ENCODE assay signal across 4 worm cellular contexts in the genomic region with DNA sequence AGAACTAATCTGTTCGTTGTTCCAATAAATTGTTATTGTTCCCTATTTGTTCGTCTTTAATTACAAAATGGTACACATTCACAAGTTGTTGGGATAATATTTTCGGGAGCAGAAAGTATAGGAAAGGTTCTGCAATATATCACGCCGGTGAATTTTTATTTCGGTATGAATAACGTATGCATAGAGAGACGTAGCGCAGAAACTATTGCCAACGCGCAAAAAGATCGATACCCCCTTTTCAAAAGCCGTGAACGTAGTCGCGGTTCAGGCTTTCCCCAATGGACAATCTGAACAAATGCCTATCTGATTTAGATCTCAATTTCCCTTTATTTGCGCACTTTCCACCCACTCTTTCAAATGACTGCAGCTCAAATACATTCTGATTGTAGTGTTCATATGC.
TF ChIP-seq lines count a peak whose summit lies in the region.

pst-2 (plus strand) TSS at position 293 of the 400 bp plus-strand sequence.

TF ChIP-seq in whole organism, L1 larva, 84 proteins besides CTCF, POLR2A, EP300 and RAD21:
- TF ChIP-seq lsy-2 (tag; optimal IDR thresholded peaks at IDR 0.05; lab: Kevin White, UChicago), result peak in 1 of 2 experiments; percentile 7
- TF ChIP-seq zip-4 (GFP tag; optimal IDR thresholded peaks at IDR 0.05; lab: Kevin White, UChicago), result no peak
- TF ChIP-seq nhr-47 (tag; optimal IDR thresholded peaks at IDR 0.05; lab: Kevin White, UChicago), result peak; percentile 14
- TF ChIP-seq grh-1 (GFP tag; IDR thresholded peaks at IDR 0.05; lab: Robert Waterston, UW), result no peak
- no peak for TF ChIP-seq jun-1 (tag; optimal IDR thresholded peaks at IDR 0.05; lab: Kevin White, UChicago)
- TF ChIP-seq elt-2 (tag; optimal IDR thresholded peaks at IDR 0.05; lab: Kevin White, UChicago), result no peak
- peak; percentile 2 for TF ChIP-seq blmp-1 (tag; optimal IDR thresholded peaks at IDR 0.05; lab: Kevin White, UChicago)

TF ChIP-seq in whole organism, L3 larva, 47 proteins besides CTCF, POLR2A, EP300 and RAD21:
- peak; percentile 13 for TF ChIP-seq nhr-25 (tag; optimal IDR thresholded peaks at IDR 0.05; lab: Kevin White, UChicago)
- no peak for TF ChIP-seq ceh-28 (tag; optimal IDR thresholded peaks at IDR 0.05; lab: Kevin White, UChicago)

TF ChIP-seq in whole organism, L4 larva, 104 proteins besides CTCF, POLR2A, EP300 and RAD21:
- TF ChIP-seq Y48G9A.11 (GFP tag; IDR thresholded peaks at IDR 0.05; lab: Robert Waterston, UW) (peak; percentile 69), lin-38 (GFP tag; IDR thresholded peaks at IDR 0.05; lab: Robert Waterston, UW) (peak; percentile 77), F49E8.2 (tag; optimal IDR thresholded peaks at IDR 0.05; lab: Kevin White, UChicago; ENCODE audit: borderline replicate concordance) (peak; percentile 38), pha-4 (GFP tag; IDR thresholded peaks at IDR 0.05; lab: Robert Waterston, UW) (peak; percentile 18; the same call in 1 of the 2 replicates), pha-4 (tag; optimal IDR thresholded peaks at IDR 0.05; lab: Kevin White, UChicago) (no peak), snpc-1.2 (GFP tag; IDR thresholded peaks at IDR 0.05; lab: Robert Waterston, UW) (peak; percentile 21; the same call in 1 of the 2 replicates), hif-1 (tag; optimal IDR thresholded peaks at IDR 0.05; lab: Kevin White, UChicago) (no peak), daf-12 (tag; optimal IDR thresholded peaks at IDR 0.05; lab: Kevin White, UChicago) (no peak), arid-1 (GFP tag; conservative IDR thresholded peaks at IDR 0.05; lab: Robert Waterston, UW) (peak; percentile 31; the same call in 1 of the 2 replicates), dmd-8 (GFP tag; IDR thresholded peaks at IDR 0.05; lab: Robert Waterston, UW) (0 out of 2 replicates have a peak, but pooled peaks have one; percentile 16), unc-130 (GFP tag; optimal IDR thresholded peaks at IDR 0.05; lab: Kevin White, UChicago) (peak; percentile 19)
TF ChIP-seq in whole organism, L4 larva: peak in this region for 8.

TF ChIP-seq in whole organism, young adult, 124 proteins besides CTCF, POLR2A, EP300 and RAD21:
- TF ChIP-seq F49E8.2 (tag; optimal IDR thresholded peaks at IDR 0.05; lab: Kevin White, UChicago; ENCODE audit: insufficient read depth) (peak; percentile 90), ceh-58 (GFP tag; IDR thresholded peaks at IDR 0.05; lab: Robert Waterston, UW) (peak; percentile 67; the same call in 1 of the 2 replicates), lin-54 (GFP tag; optimal IDR thresholded peaks at IDR 0.05; lab: Kevin White, UChicago) (peak; percentile 49), ekl-4 (GFP tag; IDR thresholded peaks at IDR 0.05; lab: Robert Waterston, UW) (0 out of 2 replicates have a peak, but pooled peaks have one; percentile 25), pbrm-1 (GFP tag; IDR thresholded peaks at IDR 0.05; lab: Robert Waterston, UW) (peak; percentile 43; the same call in 1 of the 2 replicates), attf-6 (GFP tag; IDR thresholded peaks at IDR 0.05; lab: Robert Waterston, UW) (peak; percentile 37; the same call in 1 of the 2 replicates), unc-130 (GFP tag; optimal IDR thresholded peaks at IDR 0.05; lab: Kevin White, UChicago) (peak; percentile 1), F33H1.4 (GFP tag; IDR thresholded peaks at IDR 0.05; lab: Robert Waterston, UW) (peak; percentile 22; the same call in 1 of the 2 replicates), snpc-1.1 (tag; optimal IDR thresholded peaks at IDR 0.05; lab: Kevin White, UChicago; ENCODE audit: insufficient read depth) (peak; percentile 13), F52B5.7 (tag; optimal IDR thresholded peaks at IDR 0.05; lab: Kevin White, UChicago) (no peak), xnd-1 (tag; optimal IDR thresholded peaks at IDR 0.05; lab: Kevin White, UChicago) (peak; percentile 3), madf-6 (GFP tag; IDR thresholded peaks at IDR 0.05; lab: Robert Waterston, UW) (peak; percentile 66; the same call in 1 of the 2 replicates), nhr-27 (tag; optimal IDR thresholded peaks at IDR 0.05; lab: Kevin White, UChicago) (no peak), K12H6.12 (tag; optimal IDR thresholded peaks at IDR 0.05; lab: Kevin White, UChicago) (no peak), egl-44 (GFP tag; IDR thresholded peaks at IDR 0.05; lab: Robert Waterston, UW) (0 out of 2 replicates have a peak, but pooled peaks have one; percentile 13), Y53G8AR.9 (GFP tag; conservative IDR thresholded peaks at IDR 0.05; lab: Robert Waterston, UW) (peak; percentile 72; the same call in 1 of the 2 replicates), tlf-1 (GFP tag; optimal IDR thresholded peaks at IDR 0.05; lab: Kevin White, UChicago) (peak; percentile 27), him-1 (tag; optimal IDR thresholded peaks at IDR 0.05; lab: Kevin White, UChicago) (peak; percentile 47), bed-1 (GFP tag; IDR thresholded peaks at IDR 0.05; lab: Robert Waterston, UW) (no peak), rcor-1 (GFP tag; IDR thresholded peaks at IDR 0.05; lab: Robert Waterston, UW) (peak; percentile 45; the same call in 1 of the 2 replicates), hsf-1 (GFP tag; IDR thresholded peaks at IDR 0.05; lab: Robert Waterston, UW) (peak; percentile 64; the same call in 1 of the 2 replicates), snpc-3.4 (tag; optimal IDR thresholded peaks at IDR 0.05; lab: Kevin White, UChicago) (peak; percentile 70), nhr-80 (tag; optimal IDR thresholded peaks at IDR 0.05; lab: Kevin White, UChicago) (no peak), C17E4.6 (GFP tag; IDR thresholded peaks at IDR 0.05; lab: Robert Waterston, UW) (no peak), chd-7 (tag; optimal IDR thresholded peaks at IDR 0.05; lab: Kevin White, UChicago) (peak; percentile 13), ama-1 (optimal IDR thresholded peaks at IDR 0.05; lab: Kevin White, UChicago) (no peak), ama-1 (GFP tag; optimal IDR thresholded peaks at IDR 0.05; lab: Kevin White, UChicago) (peak in 1 of 2 experiments; percentile 37), F37B4.10 (GFP tag; IDR thresholded peaks at IDR 0.05; lab: Robert Waterston, UW) (no peak), T07F8.4 (tag; optimal IDR thresholded peaks at IDR 0.05; lab: Kevin White, UChicago) (no peak), hrde-1 (tag; optimal IDR thresholded peaks at IDR 0.05; lab: Kevin White, UChicago; ENCODE audit: borderline replicate concordance) (peak; percentile 74), ztf-25 (GFP tag; IDR thresholded peaks at IDR 0.05; lab: Robert Waterston, UW) (peak; percentile 12; the same call in 1 of the 2 replicates), hmg-1.2 (GFP tag; IDR thresholded peaks at IDR 0.05; lab: Robert Waterston, UW) (0 out of 2 replicates have a peak, but pooled peaks have one; percentile 6), Y95B8A.8 (GFP tag; IDR thresholded peaks at IDR 0.05; lab: Robert Waterston, UW) (0 out of 2 replicates have a peak, but pooled peaks have one; percentile 6), lsy-27 (tag; optimal IDR thresholded peaks at IDR 0.05; lab: Kevin White, UChicago; ENCODE audit: borderline replicate concordance, insufficient read depth) (no peak), B0336.3 (GFP tag; IDR thresholded peaks at IDR 0.05; lab: Robert Waterston, UW) (peak; percentile 14; the same call in 1 of the 2 replicates)
TF ChIP-seq in whole organism, young adult: peak in this region for 25.
